Fruit fly (Drosophila melanogaster): ENCODE data around the gene rha.

Gene rha

DNA sequence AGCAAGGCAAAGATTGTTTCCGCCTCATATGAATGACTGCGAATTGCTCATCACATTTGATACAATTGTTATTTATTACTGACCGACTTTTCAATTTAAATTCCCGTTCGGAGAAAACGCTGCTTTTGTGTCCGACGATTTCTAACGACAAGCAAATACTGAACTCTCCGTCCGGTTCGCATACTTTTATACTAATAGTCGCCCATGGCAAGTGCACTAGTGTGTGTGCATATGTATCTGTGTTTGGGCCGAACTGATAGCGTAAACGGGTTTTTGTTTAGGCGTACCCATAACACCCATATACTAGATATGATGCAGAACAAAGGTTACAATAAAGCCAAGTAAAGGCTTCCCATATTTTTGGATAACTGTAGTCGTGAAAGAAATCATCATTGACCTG lies 31.8 kb upstream of the rha start, which contains the start of gene CG10550 (continued):
- TF ChIP-seq CG3407 (GFP tag; optimal IDR thresholded peaks at IDR 0.05) (no peak), CG5953 (GFP tag; IDR thresholded peaks at IDR 0.05) (no peak), Oli (tag; optimal IDR thresholded peaks at IDR 0.05) (no peak), stwl (tag; optimal IDR thresholded peaks at IDR 0.05) (no peak), CG13894 (tag; optimal IDR thresholded peaks at IDR 0.05) (peak; percentile 37), insv (GFP tag; optimal IDR thresholded peaks at IDR 0.05) (no peak), CG1024 (GFP tag; IDR thresholded peaks at IDR 0.05) (no peak), hth (optimal IDR thresholded peaks at IDR 0.05) (no peak), CG17186 (GFP tag; optimal IDR thresholded peaks at IDR 0.05) (no peak), ro (GFP tag; IDR thresholded peaks at IDR 0.05) (no peak), Med (GFP tag) (peak; percentile 11), lbe (GFP tag; optimal IDR thresholded peaks at IDR 0.05) (no peak), pho (GFP tag; optimal IDR thresholded peaks at IDR 0.05) (no peak), Dek (tag; optimal IDR thresholded peaks at IDR 0.05) (no peak), CG9932 (GFP tag; IDR thresholded peaks at IDR 0.05) (no peak), sug (tag; optimal IDR thresholded peaks at IDR 0.05) (peak; percentile 38), Hr78 (GFP tag; optimal IDR thresholded peaks at IDR 0.05) (peak in 1 of 2 experiments; percentile 63), CG12769 (tag; optimal IDR thresholded peaks at IDR 0.05) (peak; percentile 51), Hand (GFP tag; optimal IDR thresholded peaks at IDR 0.05) (no peak), Optix (GFP tag; IDR thresholded peaks at IDR 0.05) (no peak), CG9797 (GFP tag; optimal IDR thresholded peaks at IDR 0.05) (no peak), cg (GFP tag; optimal IDR thresholded peaks at IDR 0.05) (peak; percentile 61), Ada2b (GFP tag; IDR thresholded peaks at IDR 0.05) (no peak), Bgb (GFP tag; IDR thresholded peaks at IDR 0.05; ENCODE audit: partially characterized antibody) (no peak), ara (GFP tag; IDR thresholded peaks at IDR 0.05) (no peak), zfh2 (GFP tag; optimal IDR thresholded peaks at IDR 0.05) (no peak), CG12104 (GFP tag; optimal IDR thresholded peaks at IDR 0.05) (no peak), Rfx (GFP tag; IDR thresholded peaks at IDR 0.05) (no peak; the same call in 1 of the 2 replicates), CG13287 (GFP tag; IDR thresholded peaks at IDR 0.05; ENCODE audit: partially characterized antibody) (peak; percentile 20; the same call in 1 of the 2 replicates), C15 (GFP tag; IDR thresholded peaks at IDR 0.05) (no peak), chinmo (GFP tag; IDR thresholded peaks at IDR 0.05; ENCODE audit: partially characterized antibody) (peak; percentile 87; the same call in 2 of the 4 replicates), exex (tag; optimal IDR thresholded peaks at IDR 0.05) (peak; percentile 41), da (GFP tag; optimal IDR thresholded peaks at IDR 0.05) (no peak), CG17802 (tag; optimal IDR thresholded peaks at IDR 0.05) (no peak), lab (GFP tag; optimal IDR thresholded peaks at IDR 0.05) (peak; percentile 2), Hmr (GFP tag; optimal IDR thresholded peaks at IDR 0.05) (no peak), her (GFP tag; optimal IDR thresholded peaks at IDR 0.05) (no peak), slp2 (GFP tag; optimal IDR thresholded peaks at IDR 0.05) (no peak), TFAM (GFP tag; optimal IDR thresholded peaks at IDR 0.05) (no peak), CG3281 (GFP tag; optimal IDR thresholded peaks at IDR 0.05) (no peak), mirr (GFP tag; optimal IDR thresholded peaks at IDR 0.05) (peak; percentile 73), tll (GFP tag; optimal IDR thresholded peaks at IDR 0.05) (no peak), CG8388 (GFP tag; optimal IDR thresholded peaks at IDR 0.05) (no peak), CG16779 (GFP tag; IDR thresholded peaks at IDR 0.05) (no peak), CG2712 (tag; optimal IDR thresholded peaks at IDR 0.05) (no peak), CG2875 (GFP tag; optimal IDR thresholded peaks at IDR 0.05) (no peak), cad (GFP tag; optimal IDR thresholded peaks at IDR 0.05) (no peak), Fer2 (tag; optimal IDR thresholded peaks at IDR 0.05) (no peak), pfk (GFP tag; optimal IDR thresholded peaks at IDR 0.05) (no peak), CG8290 (GFP tag; optimal IDR thresholded peaks at IDR 0.05) (no peak), CG8290 (tag; optimal IDR thresholded peaks at IDR 0.05) (peak in 1 of 2 experiments; percentile 53)
